Fruit fly (Drosophila melanogaster) whole organism, wandering third instar larva: ENCODE data around the gene Z600.
A peak's percentile ranks its signal among the peaks of the same experiment; 100 is the strongest.

Experiments
- Abd-B ChIP-seq: fragments of >200 bp; optimal IDR thresholded peaks from 2 replicates; lab custom pipeline; 2017; ENCODE audit warnings: missing biosample characterization, missing genetic modification characterization
- GATAd ChIP-seq: sonication (Bioruptor generic); optimal IDR thresholded peaks from 2 replicates; lab custom pipeline; 2016; ENCODE audit warnings: missing biosample characterization, missing genetic modification characterization
- brk ChIP-seq: fragments of 200-800 bp; sonication (Bioruptor generic); optimal IDR thresholded peaks from 2 replicates; lab custom pipeline; 2016; ENCODE audit warnings: missing biosample characterization, mild to moderate bottlenecking, missing genetic modification characterization
- dl ChIP-seq, 2 experiments: fragments of 175-275, 200-275 bp in 1 of 2; fragments of 200-275 bp in 1 of 2; sonication (Bioruptor generic); optimal IDR thresholded peaks; lab custom pipeline; 2018; ENCODE audit warnings: mild to moderate bottlenecking in 2 of 2, missing biosample characterization in 2 of 2, missing genetic modification characterization in 2 of 2, moderate library complexity in 2 of 2; ENCODE audit not compliant: partially characterized antibody in 2 of 2, insufficient read depth in 1 of 2
- foxo ChIP-seq, 2 experiments: fragments of 200-800 bp; sonication (Bioruptor generic); optimal IDR thresholded peaks; 2 replicates in 1 of 2; 3 replicates in 1 of 2; lab custom pipeline; 2016 to 2017; ENCODE audit warnings: missing biosample characterization in 2 of 2, missing genetic modification characterization in 2 of 2

The Z600 gene

DNA sequence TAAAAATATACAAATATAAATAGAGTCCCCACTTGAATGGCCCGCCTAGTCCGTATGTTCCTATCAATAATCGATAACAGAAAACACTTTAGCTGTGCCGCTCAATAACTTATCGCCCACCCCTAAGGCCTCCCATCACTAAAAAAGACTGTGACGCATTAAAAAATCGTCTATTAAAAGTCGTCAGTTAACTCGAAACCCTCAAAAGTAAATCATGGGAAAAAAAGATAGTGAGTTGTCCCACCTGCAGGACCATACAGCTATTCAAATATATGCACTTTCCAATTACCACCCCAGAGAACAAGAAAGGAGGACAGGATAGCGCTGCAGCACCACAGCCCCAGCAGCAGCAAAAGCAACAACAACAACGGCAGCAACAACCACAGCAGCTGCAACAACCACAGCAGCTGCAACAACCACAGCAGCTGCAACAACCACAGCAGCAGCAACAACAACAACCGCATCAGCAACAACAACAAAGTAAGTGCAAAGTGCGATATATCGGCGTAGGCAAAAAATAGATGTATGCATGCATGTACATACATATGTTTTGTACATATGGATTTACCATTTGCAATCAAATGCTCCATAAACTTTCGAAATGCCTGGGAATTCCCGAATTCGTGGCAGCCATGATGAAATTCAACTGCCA, 45.3 kb downstream of the Z600 start, which contains the start of gene AGO2 (continued):
- TF ChIP-seq Abd-B (GFP tag; lab: Kevin White, UChicago) (no peak), GATAd (GFP tag; lab: Kevin White, UChicago) (no peak), foxo (GFP tag; optimal IDR thresholded peaks at IDR 0.05; lab: Kevin White, UChicago) (no peak), brk (GFP tag; lab: Kevin White, UChicago) (no peak), dl (GFP tag; optimal IDR thresholded peaks at IDR 0.05; lab: Kevin White, UChicago; ENCODE audit: insufficient read depth in 1 of 2, partially characterized antibody in 2 of 2) (peak in 1 of 2 experiments; percentile 7)
